Fruit fly (Drosophila melanogaster) whole organism, embryonic: ENCODE data around the gene Ilp6.

Experiments
- Asciz ChIP-seq: fragments of 200-800 bp; sonication (Bioruptor generic); optimal IDR thresholded peaks from 2 replicates; lab custom pipeline; 2017; ENCODE audit warnings: missing biosample characterization, mild to moderate bottlenecking, missing genetic modification characterization, missing genetic modification reagents
- Bdp1 ChIP-seq: fragments of 200-800 bp; sonication (Bioruptor generic); optimal IDR thresholded peaks from 3 replicates; lab custom pipeline; 2016; ENCODE audit warnings: missing biosample characterization, missing genetic modification characterization
- CG10147 ChIP-seq: fragments of 200-800 bp; sonication (Bioruptor generic); optimal IDR thresholded peaks from 2 replicates; lab custom pipeline; 2019; ENCODE audit warnings: missing biosample characterization, mild to moderate bottlenecking, missing genetic modification characterization, moderate library complexity
- CG10979 ChIP-seq: fragments of 200-800 bp; sonication (Bioruptor generic); optimal IDR thresholded peaks from 2 replicates; lab custom pipeline; 2018; ENCODE audit warnings: missing biosample characterization, mild to moderate bottlenecking, missing genetic modification characterization, moderate library complexity
- CG12744 ChIP-seq: fragments of 200-800 bp; sonication (Bioruptor generic); optimal IDR thresholded peaks from 2 replicates; lab custom pipeline; 2016; ENCODE audit warnings: missing biosample characterization, missing genetic modification characterization
- CG13624 ChIP-seq: fragments of 200-800 bp; sonication (Bioruptor generic); optimal IDR thresholded peaks from 2 replicates; lab custom pipeline; 2016; ENCODE audit warnings: missing biosample characterization, missing genetic modification characterization
- CG15269 ChIP-seq: fragments of 200-800 bp; sonication (Bioruptor generic); optimal IDR thresholded peaks from 2 replicates; lab custom pipeline; 2018; ENCODE audit warnings: missing biosample characterization, mild to moderate bottlenecking, missing genetic modification characterization, moderate library complexity
- CG15696 ChIP-seq: fragments of 200-800 bp; sonication (Bioruptor generic); optimal IDR thresholded peaks from 2 replicates; lab custom pipeline; 2019; ENCODE audit warnings: missing biosample characterization, mild to moderate bottlenecking, missing genetic modification characterization, moderate library complexity
- CG1603 ChIP-seq: fragments of 200-800 bp; sonication (Bioruptor generic); optimal IDR thresholded peaks from 2 replicates; lab custom pipeline; 2019; ENCODE audit warnings: missing biosample characterization, mild to moderate bottlenecking, missing genetic modification characterization, moderate library complexity
- CG1647 ChIP-seq: fragments of 200-800 bp; sonication (Bioruptor generic); optimal IDR thresholded peaks from 3 replicates; lab custom pipeline; 2016; ENCODE audit warnings: missing biosample characterization, missing genetic modification characterization
- CG17361 ChIP-seq: fragments of 200-800 bp; sonication (Bioruptor generic); IDR thresholded peaks from 3 replicates; pipeline ENCODE4 v1.3.6; 2022; ENCODE audit warnings: missing biosample characterization, missing genetic modification characterization
- CG18011 ChIP-seq: fragments of 200-800 bp; sonication (Bioruptor generic); optimal IDR thresholded peaks from 2 replicates; lab custom pipeline; 2017; ENCODE audit warnings: missing biosample characterization, missing genetic modification characterization, mild to moderate bottlenecking, moderate library complexity, missing genotype
- CG1832 ChIP-seq: fragments of 200-800 bp; sonication (Bioruptor generic); optimal IDR thresholded peaks from 2 replicates; lab custom pipeline; 2017; ENCODE audit warnings: missing biosample characterization, mild to moderate bottlenecking, missing genetic modification characterization, inconsistent platforms
- CG18619 ChIP-seq: fragments of 200-800 bp; sonication (Bioruptor generic); optimal IDR thresholded peaks from 3 replicates; lab custom pipeline; 2017; ENCODE audit warnings: missing biosample characterization, mild to moderate bottlenecking, missing genetic modification characterization
- CG2889 ChIP-seq: fragments of 200-800 bp; sonication (Bioruptor generic); IDR thresholded peaks from 3 replicates; pipeline ENCODE4 v1.3.6; 2022; ENCODE audit warnings: missing biosample characterization, missing genetic modification characterization
- CG4820 ChIP-seq: fragments of 200-800 bp; sonication (Bioruptor generic); optimal IDR thresholded peaks from 3 replicates; lab custom pipeline; 2016; ENCODE audit warnings: missing biosample characterization, missing genetic modification characterization
- CG4854 ChIP-seq: fragments of 200-800 bp; sonication (Bioruptor generic); optimal IDR thresholded peaks from 2 replicates; lab custom pipeline; 2016; ENCODE audit warnings: missing biosample characterization, missing genetic modification characterization, inconsistent platforms
- CG5953 ChIP-seq: fragments of 200-800 bp; sonication (Bioruptor generic); IDR thresholded peaks from 2 replicates; pipeline ENCODE4 v1.3.6; 2022; ENCODE audit warnings: missing biosample characterization, missing genetic modification characterization
- CG6654 ChIP-seq: fragments of 200-800 bp; sonication (Bioruptor generic); optimal IDR thresholded peaks from 2 replicates; lab custom pipeline; 2017; ENCODE audit warnings: missing biosample characterization, mild to moderate bottlenecking, missing genetic modification characterization
- CG6854 ChIP-seq: fragments of 200-800 bp; sonication (Bioruptor generic); optimal IDR thresholded peaks from 3 replicates; lab custom pipeline; 2017; ENCODE audit warnings: missing biosample characterization, mild to moderate bottlenecking, missing genetic modification characterization
- CG7987 ChIP-seq: fragments of 200-800 bp; sonication (Bioruptor generic); optimal IDR thresholded peaks from 2 replicates; lab custom pipeline; 2018; ENCODE audit warnings: missing biosample characterization, mild to moderate bottlenecking, missing genetic modification characterization, moderate library complexity
- CG8359 ChIP-seq: fragments of 200-800 bp; sonication (Bioruptor generic); optimal IDR thresholded peaks from 2 replicates; lab custom pipeline; 2017; ENCODE audit warnings: missing biosample characterization, mild to moderate bottlenecking, missing genetic modification characterization, borderline replicate concordance
- D ChIP-seq, 2 experiments: fragments of 200-800 bp in 1 of 2; fragments of >200 bp in 1 of 2; sonication (Bioruptor generic) in 1 of 2; optimal IDR thresholded peaks; 2 replicates in 1 of 2; 3 replicates in 1 of 2; lab custom pipeline; 2017; ENCODE audit warnings: mild to moderate bottlenecking in 1 of 2, missing biosample characterization in 1 of 2, missing genetic modification characterization in 1 of 2, missing genetic modification reagents in 1 of 2
- E2f1 ChIP-seq: fragments of 200-800 bp; sonication (Bioruptor generic); IDR thresholded peaks from 2 replicates; pipeline ENCODE4 v1.3.6; 2022; ENCODE audit warnings: missing biosample characterization, missing genetic modification characterization
- HLH54F ChIP-seq: fragments of 200-800 bp; sonication (Bioruptor generic); optimal IDR thresholded peaks from 3 replicates; lab custom pipeline; 2016; ENCODE audit warnings: missing biosample characterization, missing genetic modification characterization
- HmgD ChIP-seq: fragments of 200-800 bp; sonication (Bioruptor generic); optimal IDR thresholded peaks from 3 replicates; lab custom pipeline; 2016; ENCODE audit warnings: missing biosample characterization, missing genetic modification characterization
- HmgZ ChIP-seq: fragments of 200-800 bp; sonication (Bioruptor generic); optimal IDR thresholded peaks from 2 replicates; lab custom pipeline; 2018; ENCODE audit warnings: missing biosample characterization, mild to moderate bottlenecking, missing genetic modification characterization
- Hmx ChIP-seq: fragments of 200-800 bp; sonication (Bioruptor generic); optimal IDR thresholded peaks from 2 replicates; lab custom pipeline; 2016; ENCODE audit warnings: missing biosample characterization, missing genetic modification characterization
- Hr3 ChIP-seq: fragments of 200-800 bp; sonication (Bioruptor generic); optimal IDR thresholded peaks from 3 replicates; lab custom pipeline; 2016; ENCODE audit warnings: missing biosample characterization, missing genetic modification characterization
- Hr78 ChIP-seq, 2 experiments: fragments of 200-800 bp in 1 of 2; fragments of >200 bp in 1 of 2; sonication (Bioruptor generic) in 1 of 2; optimal IDR thresholded peaks; 2 replicates each; lab custom pipeline; 2017 to 2019; ENCODE audit warnings: missing biosample characterization in 2 of 2, missing genetic modification characterization in 2 of 2, mild to moderate bottlenecking in 1 of 2, moderate library complexity in 1 of 2
- Oli ChIP-seq: fragments of 200-800 bp; sonication (Bioruptor generic); optimal IDR thresholded peaks from 2 replicates; lab custom pipeline; 2018; ENCODE audit warnings: missing biosample characterization, mild to moderate bottlenecking, missing genetic modification characterization, moderate library complexity
- Rfx ChIP-seq: fragments of 200-800 bp; sonication (Bioruptor generic); IDR thresholded peaks from 2 replicates; pipeline ENCODE4 v1.3.6; 2022; ENCODE audit warnings: missing biosample characterization, missing genetic modification characterization
- Spps ChIP-seq: fragments of 200-800 bp; sonication (Bioruptor generic); optimal IDR thresholded peaks from 2 replicates; lab custom pipeline; 2018; ENCODE audit warnings: missing biosample characterization, mild to moderate bottlenecking, missing genetic modification characterization
- Sry-δ ChIP-seq: fragments of 200-800 bp; sonication (Bioruptor generic); optimal IDR thresholded peaks from 2 replicates; lab custom pipeline; 2016; ENCODE audit warnings: missing biosample characterization, missing genetic modification characterization
- az2 ChIP-seq: fragments of 200-800 bp; sonication (Bioruptor generic); optimal IDR thresholded peaks from 3 replicates; lab custom pipeline; 2016; ENCODE audit warnings: missing biosample characterization, missing genetic modification characterization
- caup ChIP-seq: fragments of 200-800 bp; sonication (Bioruptor generic); optimal IDR thresholded peaks from 3 replicates; lab custom pipeline; 2017; ENCODE audit warnings: missing biosample characterization, mild to moderate bottlenecking, missing genetic modification characterization, moderate library complexity; ENCODE audit not compliant: severe bottlenecking
- chinmo ChIP-seq: fragments of 200-800 bp; sonication (Bioruptor generic); IDR thresholded peaks from 4 replicates; pipeline ENCODE4 v1.3.6; 2022; ENCODE audit warnings: missing biosample characterization, missing genetic modification characterization; ENCODE audit not compliant: partially characterized antibody
- crol ChIP-seq: fragments of 200-800 bp; sonication (Bioruptor generic); IDR thresholded peaks from 2 replicates; pipeline ENCODE4 v1.3.6; 2022; ENCODE audit warnings: missing biosample characterization, missing genetic modification characterization
- cwo ChIP-seq: fragments of 200-800 bp; sonication (Bioruptor generic); optimal IDR thresholded peaks from 3 replicates; lab custom pipeline; 2017; ENCODE audit warnings: missing biosample characterization, missing genetic modification characterization, mild to moderate bottlenecking, moderate library complexity, missing genetic modification reagents
- hb ChIP-seq: fragments of 200-800 bp; sonication (Bioruptor generic); IDR thresholded peaks from 3 replicates; pipeline ENCODE4 v1.3.6; 2022; ENCODE audit warnings: missing biosample characterization, missing genetic modification characterization; ENCODE audit not compliant: partially characterized antibody
- jumu ChIP-seq: fragments of 200-800 bp; sonication (Bioruptor generic); optimal IDR thresholded peaks from 3 replicates; lab custom pipeline; 2016; ENCODE audit warnings: missing biosample characterization, missing genetic modification characterization
- row ChIP-seq: fragments of 200-800 bp; sonication (Bioruptor generic); IDR thresholded peaks from 3 replicates; pipeline ENCODE4 v1.3.6; 2022; ENCODE audit warnings: missing biosample characterization, missing genetic modification characterization
- salm ChIP-seq: fragments of 200-800 bp; sonication (Bioruptor generic); optimal IDR thresholded peaks from 2 replicates; lab custom pipeline; 2018; ENCODE audit warnings: missing biosample characterization, mild to moderate bottlenecking, missing genetic modification characterization
- sc ChIP-seq, 3 experiments: fragments of >200 bp in 2 of 3; fragments of 200-800 bp in 1 of 3; sonication (Bioruptor generic) in 1 of 3; optimal IDR thresholded peaks; 2 replicates in 2 of 3; 3 replicates in 1 of 3; lab custom pipeline; 2017; ENCODE audit warnings: mild to moderate bottlenecking in 1 of 3, missing biosample characterization in 1 of 3, missing genetic modification characterization in 1 of 3, missing genetic modification reagents in 1 of 3
- scrt ChIP-seq: fragments of 200-800 bp; sonication (Bioruptor generic); optimal IDR thresholded peaks from 2 replicates; lab custom pipeline; 2018; ENCODE audit warnings: missing biosample characterization, mild to moderate bottlenecking, missing genetic modification characterization, moderate library complexity
- slp2 ChIP-seq: fragments of 200-800 bp; sonication (Bioruptor generic); optimal IDR thresholded peaks from 2 replicates; lab custom pipeline; 2016; ENCODE audit warnings: missing biosample characterization, missing genetic modification characterization
- wek ChIP-seq: fragments of 200-800 bp; sonication (Bioruptor generic); optimal IDR thresholded peaks from 3 replicates; lab custom pipeline; 2018; ENCODE audit warnings: missing biosample characterization, mild to moderate bottlenecking, missing genetic modification characterization, moderate library complexity

Ilp6 gene

DNA sequence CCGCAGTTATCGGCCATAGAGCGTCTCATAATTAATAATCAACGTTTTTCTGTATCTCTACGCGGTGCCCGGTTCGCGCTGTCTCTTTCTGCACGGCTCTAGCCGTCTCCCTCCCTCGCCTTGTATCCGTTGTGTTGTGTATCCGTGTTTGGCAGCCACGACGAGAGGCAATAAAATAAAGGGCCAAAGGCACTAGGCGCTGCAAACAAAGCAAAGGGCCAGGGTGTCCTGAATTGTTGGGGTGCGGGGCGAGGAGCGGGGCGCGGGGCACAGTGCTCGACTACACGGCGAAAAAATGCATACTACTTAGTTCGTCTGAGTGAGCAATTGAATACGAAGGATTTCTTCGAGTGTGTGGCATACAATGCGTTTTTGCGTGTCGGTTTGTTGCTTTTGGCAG lies 26.9 kb downstream of the Ilp6 start (continued):
- TF ChIP-seq scrt (GFP tag; lab: Kevin White, UChicago), result no peak
- TF ChIP-seq CG1603 (tag; lab: Kevin White, UChicago), result no peak
- no peak for TF ChIP-seq D (optimal IDR thresholded peaks at IDR 0.05; lab: Kevin White, UChicago)
- no peak for TF ChIP-seq D (GFP tag; optimal IDR thresholded peaks at IDR 0.05; lab: Kevin White, UChicago)
- no peak for TF ChIP-seq CG6654 (GFP tag; lab: Kevin White, UChicago)
- no peak for TF ChIP-seq CG18011 (GFP tag; lab: Kevin White, UChicago)
- TF ChIP-seq Rfx (GFP tag; lab: Robert Waterston, UW), result no peak
- no peak for TF ChIP-seq CG1647 (GFP tag; lab: Kevin White, UChicago)
- no peak for TF ChIP-seq CG8359
- no peak for TF ChIP-seq CG4854 (GFP tag; lab: Kevin White, UChicago)
- TF ChIP-seq CG15269, result no peak
- no peak for TF ChIP-seq sc (optimal IDR thresholded peaks at IDR 0.05; lab: Kevin White, UChicago)
- no peak for TF ChIP-seq sc (GFP tag; optimal IDR thresholded peaks at IDR 0.05; lab: Kevin White, UChicago)
- TF ChIP-seq cwo (GFP tag; lab: Kevin White, UChicago), result no peak

DNA sequence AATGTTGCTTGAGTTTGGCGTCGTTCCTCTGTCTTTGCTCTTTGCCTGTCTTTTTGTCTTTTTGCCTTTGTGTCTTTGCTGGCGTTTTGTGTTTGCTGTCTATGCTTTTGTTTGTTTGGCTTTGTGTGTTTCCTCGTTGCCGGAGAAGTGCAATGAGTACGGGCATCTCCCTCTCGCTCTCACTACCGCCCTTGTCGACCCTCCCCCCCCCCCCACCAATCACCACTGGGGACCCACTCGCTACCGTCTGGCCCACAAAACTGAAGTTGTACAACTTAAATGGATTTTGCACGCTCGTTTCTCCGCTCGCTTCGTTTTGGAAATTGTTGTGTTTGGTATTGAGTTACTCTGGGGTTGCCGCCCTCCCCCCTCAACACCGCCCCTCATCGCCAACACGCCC lies 27.7 kb downstream of the Ilp6 start:
- TF ChIP-seq CG1832 (peak; percentile 25), Hr3 (no peak), crol (GFP tag; lab: Robert Waterston, UW) (peak; percentile 91), CG7987 (GFP tag; lab: Kevin White, UChicago) (no peak), chinmo (GFP tag; lab: Robert Waterston, UW) (peak; percentile 15; the same call in 1 of the 4 replicates), HmgD (GFP tag; lab: Kevin White, UChicago) (no peak), Hmx (GFP tag; lab: Kevin White, UChicago) (no peak), HmgZ (tag; lab: Kevin White, UChicago) (no peak), wek (GFP tag; lab: Kevin White, UChicago) (no peak), slp2 (GFP tag; lab: Kevin White, UChicago) (no peak), CG6854 (GFP tag; lab: Kevin White, UChicago) (no peak), Asciz (no peak), CG5953 (GFP tag; lab: Robert Waterston, UW) (no peak), Hr78 (GFP tag; optimal IDR thresholded peaks at IDR 0.05; lab: Kevin White, UChicago) (no peak)

DNA sequence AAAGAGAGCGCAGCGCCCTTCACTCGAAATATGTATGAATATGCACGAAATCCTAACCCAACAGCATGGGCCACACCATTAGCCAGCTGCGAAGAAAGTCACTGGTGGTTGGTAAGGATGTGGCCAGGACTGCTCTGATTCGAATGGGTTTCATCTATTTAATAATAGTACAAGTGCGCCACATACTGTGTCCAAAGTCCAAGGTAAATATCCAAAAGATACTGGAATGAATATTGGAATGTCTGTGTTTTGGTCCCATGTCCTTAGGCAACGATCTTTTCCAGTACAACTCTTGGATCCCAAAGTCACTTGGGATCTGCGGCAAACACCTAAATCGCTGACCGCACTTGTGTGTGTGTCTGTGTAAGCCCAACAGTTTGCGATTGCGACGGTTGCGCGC lies 28.2 kb downstream of the Ilp6 start:
- TF ChIP-seq CG18619 (GFP tag; lab: Kevin White, UChicago) (peak; percentile 50), E2f1 (peak; percentile 49), Bdp1 (GFP tag; lab: Kevin White, UChicago) (peak; percentile 36), HLH54F (GFP tag; lab: Kevin White, UChicago) (peak; percentile 41), hb (GFP tag; lab: Robert Waterston, UW) (no peak), salm (tag; lab: Kevin White, UChicago) (peak; percentile 24), Spps (no peak), CG13624 (peak; percentile 12), CG15696 (tag; lab: Kevin White, UChicago) (peak; percentile 2), CG1832 (no peak), CG10979 (tag; lab: Kevin White, UChicago) (peak; percentile 52), CG4820 (peak; percentile 28), CG10147 (GFP tag; lab: Kevin White, UChicago) (no peak), az2 (GFP tag; lab: Kevin White, UChicago) (peak; percentile 41), jumu (GFP tag; lab: Kevin White, UChicago) (peak; percentile 42), CG2889 (GFP tag; lab: Robert Waterston, UW) (no peak), row (GFP tag; lab: Robert Waterston, UW) (peak; percentile 50; the same call in 2 of the 3 replicates), CG1647 (GFP tag; lab: Kevin White, UChicago) (peak; percentile 15), Oli (tag; lab: Kevin White, UChicago) (peak; percentile 82), caup (GFP tag; lab: Kevin White, UChicago) (peak; percentile 28), CG12744 (GFP tag; lab: Kevin White, UChicago) (no peak), Sry-δ (GFP tag; lab: Kevin White, UChicago) (peak; percentile 16), CG17361 (peak; percentile 67)
